Fruit fly (Drosophila melanogaster) whole organism, larva: ENCODE data around the gene CG33128.

ENCODE experiments used
- noc ChIP-seq: fragments of 200-800 bp; sonication (Bioruptor generic); optimal IDR thresholded peaks from 3 replicates; lab custom pipeline; 2019; ENCODE audit warnings: missing biosample characterization, mild to moderate bottlenecking, missing genetic modification characterization, moderate library complexity

CG33128 gene

DNA sequence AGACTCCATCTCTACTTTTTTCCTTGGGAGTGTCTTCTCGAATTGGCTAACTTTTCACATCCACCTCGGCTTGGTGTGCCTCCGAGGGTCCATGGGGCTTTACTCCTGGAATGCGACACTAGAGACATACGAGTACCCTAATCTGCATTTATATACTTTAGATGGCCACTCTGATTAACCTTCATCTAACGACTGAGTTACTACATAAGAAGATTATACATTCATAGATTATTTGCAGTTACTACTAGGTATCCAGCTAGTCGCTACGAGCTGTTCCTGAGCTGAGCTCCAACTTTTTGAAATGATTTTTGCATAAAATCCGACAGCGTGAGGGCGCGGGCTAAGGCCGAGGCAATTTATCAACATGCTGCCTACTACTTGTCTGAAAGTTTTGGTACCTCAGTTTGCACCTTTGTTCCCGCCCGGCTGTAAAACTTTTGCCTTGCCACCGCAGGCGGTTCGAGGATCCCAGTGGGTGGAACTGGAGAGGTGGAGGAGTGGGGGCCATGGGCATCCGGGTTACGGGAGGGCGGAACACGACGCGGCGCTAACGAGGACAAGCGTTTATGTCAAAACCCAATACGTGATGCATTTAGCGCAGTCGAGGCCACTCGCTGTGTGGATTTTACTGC, 16.9 kb upstream of the CG33128 start:
- TF ChIP-seq noc (tag; lab: Kevin White, UChicago) = no peak

DNA sequence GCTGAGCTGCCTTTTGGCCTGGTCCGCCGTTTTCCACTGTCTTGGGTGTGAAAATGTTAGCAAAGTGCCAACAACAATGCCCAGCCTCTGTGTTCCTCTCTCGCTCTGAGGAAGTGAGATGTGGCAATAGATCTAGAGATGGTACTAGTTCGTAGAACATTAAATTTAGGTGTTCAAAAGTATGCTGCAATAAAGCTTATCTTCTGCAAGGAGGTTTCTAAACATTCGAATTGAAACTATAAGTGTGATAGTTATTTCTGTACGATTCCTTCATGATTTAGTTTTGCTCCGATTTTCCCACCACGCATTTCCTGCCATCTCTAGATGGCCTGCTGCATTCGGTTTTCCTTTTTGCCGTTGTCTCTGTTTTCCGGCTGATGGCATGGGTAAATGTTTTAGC, 15.4 kb upstream of the CG33128 start:
- no peak for TF ChIP-seq noc (tag; lab: Kevin White, UChicago)

DNA sequence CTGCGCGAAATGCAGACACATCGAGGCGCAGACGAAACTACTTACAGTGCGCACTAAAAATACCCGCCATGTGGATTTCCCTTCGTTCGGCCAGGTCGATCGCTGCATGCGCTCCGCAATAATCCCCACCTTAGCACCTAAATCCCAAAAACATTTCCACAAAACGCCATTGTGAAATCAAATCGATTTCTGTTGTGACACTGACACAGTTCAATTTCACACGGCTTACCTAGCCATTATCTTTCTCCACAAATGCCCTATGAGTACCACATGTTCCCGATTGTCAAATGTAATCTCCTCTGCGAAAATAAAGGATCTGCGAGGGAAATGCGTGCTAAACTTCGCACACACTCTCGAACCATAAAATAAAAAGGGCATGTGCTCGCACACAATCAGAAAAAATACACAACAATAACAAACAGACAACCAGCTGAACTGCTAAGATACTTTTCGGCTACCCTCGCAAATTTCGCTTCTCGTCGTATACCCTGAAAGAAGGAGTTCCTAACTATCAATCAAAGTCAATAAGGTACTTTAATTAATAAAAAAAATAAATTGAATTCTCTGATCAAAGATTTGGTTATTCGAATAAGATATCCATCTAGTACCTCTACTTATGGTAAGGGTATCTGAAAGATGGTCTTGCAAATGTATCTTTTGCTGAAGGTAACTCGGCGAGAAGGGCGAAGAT, 7.8 kb upstream of the CG33128 start:
- TF ChIP-seq noc (tag; lab: Kevin White, UChicago) = no peak

DNA sequence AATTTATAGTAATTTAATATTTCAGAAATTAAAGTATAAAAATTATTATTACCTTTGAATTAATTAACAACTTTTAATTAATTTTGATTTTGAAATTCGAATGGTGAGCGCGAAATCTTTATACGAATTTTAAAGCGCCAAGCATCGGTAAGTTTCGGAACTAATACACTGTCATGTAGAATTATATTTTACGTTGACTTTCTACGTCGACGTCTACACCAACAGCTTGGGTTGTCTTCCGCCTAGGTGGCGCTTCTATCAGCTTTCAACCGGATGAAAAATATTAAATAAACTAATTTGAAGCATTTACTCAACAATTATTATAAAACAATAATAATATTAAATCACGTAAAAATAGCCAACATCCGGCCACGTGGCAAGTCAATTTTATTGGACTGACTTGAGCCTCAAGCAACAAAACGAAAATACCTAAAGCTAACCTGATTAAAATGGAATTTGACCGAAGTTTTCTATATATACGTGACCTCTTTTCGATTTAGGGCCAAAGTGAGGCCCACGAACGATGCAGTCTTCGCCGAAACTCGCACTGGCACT, 2.0 kb upstream of the CG33128 start, which contains the start of gene CG31928:
Gene CG31928 (plus strand): TSS at position 505 of the 555 bp plus-strand sequence.
- TF ChIP-seq noc (tag; lab: Kevin White, UChicago) = no peak

DNA sequence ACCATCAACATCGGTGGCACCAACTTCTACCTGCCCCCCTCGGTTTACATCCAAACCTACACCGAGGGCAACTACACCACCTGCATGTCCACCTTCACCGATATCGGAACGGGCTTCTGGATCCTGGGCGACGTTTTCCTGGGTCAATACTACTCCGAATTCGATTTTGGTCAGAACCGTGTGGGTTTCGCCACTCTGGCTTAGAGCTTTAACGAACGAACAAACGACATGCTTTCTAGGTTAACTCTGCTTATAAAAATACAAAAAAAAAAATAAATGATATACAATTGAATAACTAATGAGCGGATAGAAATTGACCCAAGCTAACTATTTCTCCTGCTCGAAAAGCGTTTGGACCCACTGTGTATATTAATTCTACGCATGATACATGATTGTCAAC, 1.3 kb downstream of the CG33128 start, which contains the start of gene CG31926:
Gene CG31926 (plus strand): TSS at position 301 of the 400 bp plus-strand sequence.
- no peak for TF ChIP-seq noc (tag; lab: Kevin White, UChicago)

DNA sequence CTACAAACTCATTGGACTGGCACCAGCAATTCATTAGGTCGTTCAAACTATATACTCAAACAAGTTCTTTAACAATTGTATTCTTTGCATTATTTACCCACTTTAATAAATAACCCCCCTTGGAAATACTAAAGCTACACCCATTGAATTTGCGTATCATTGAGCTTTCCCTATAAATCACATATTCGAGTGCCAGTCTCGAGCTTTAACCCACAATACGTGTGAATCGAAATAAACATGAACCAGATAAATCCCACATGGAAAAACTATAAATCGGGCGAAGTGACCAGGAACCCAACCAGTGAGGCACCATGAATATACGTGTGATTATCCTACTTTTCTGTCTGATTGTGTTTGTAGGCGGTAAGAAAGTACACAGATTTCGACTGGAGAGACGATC, 3.1 kb downstream of the CG33128 start, which contains the start of gene CG31661:
Gene CG31661 (plus strand): TSS at position 301 of the 400 bp plus-strand sequence.
- no peak for TF ChIP-seq noc (tag; lab: Kevin White, UChicago)

DNA sequence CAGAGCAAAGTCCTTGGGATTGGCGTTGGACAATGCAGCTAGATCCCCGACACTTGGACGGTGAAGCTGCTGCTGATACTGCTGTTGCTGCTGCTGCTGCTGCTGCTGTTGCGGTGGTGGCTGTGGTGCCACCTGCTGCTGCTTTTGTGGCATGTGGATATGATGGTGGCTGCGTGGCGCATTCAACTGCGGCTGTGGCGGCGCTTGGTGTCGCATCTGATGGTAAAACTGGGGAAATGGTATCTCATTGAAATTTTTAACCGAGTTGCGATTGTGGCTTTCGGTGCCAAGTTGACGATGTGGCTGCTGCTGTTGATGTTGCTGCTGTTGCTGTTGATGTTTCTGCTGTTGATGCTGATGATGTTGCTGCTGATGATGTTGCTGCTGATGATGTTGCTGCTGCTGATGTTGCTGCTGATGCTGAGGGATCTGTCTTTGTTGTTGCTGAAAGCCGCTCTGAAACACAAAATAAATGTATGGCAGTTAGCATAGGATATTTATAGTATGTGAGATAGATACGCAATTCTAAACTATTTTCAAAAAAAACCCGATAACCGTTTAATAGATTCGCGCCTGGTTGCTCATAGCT, 5.2 kb downstream of the CG33128 start:
- TF ChIP-seq noc (tag; lab: Kevin White, UChicago) = no peak

DNA sequence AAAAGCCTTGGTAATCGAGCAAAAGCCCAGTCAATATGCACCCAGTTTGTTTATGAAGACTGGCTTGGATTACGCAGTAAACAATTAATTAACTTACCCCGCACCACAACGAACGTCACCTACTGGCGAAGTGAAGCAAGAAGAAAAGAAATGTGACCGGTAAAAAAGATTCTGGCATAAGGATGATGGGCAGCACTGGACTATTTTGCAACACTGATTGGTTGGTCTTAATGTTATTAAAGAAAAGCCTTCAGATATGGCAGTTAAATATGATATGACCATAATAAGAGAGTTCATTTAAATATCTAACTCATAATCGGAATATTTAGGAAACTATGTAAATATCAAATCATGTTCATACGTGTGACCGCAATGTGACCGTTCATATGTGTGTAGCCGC, 6.4 kb downstream of the CG33128 start, which contains the start of gene CG18131:
Gene CG18131 (minus strand): TSS at position 297 of the 400 bp plus-strand sequence.
- no peak for TF ChIP-seq noc (tag; lab: Kevin White, UChicago)

DNA sequence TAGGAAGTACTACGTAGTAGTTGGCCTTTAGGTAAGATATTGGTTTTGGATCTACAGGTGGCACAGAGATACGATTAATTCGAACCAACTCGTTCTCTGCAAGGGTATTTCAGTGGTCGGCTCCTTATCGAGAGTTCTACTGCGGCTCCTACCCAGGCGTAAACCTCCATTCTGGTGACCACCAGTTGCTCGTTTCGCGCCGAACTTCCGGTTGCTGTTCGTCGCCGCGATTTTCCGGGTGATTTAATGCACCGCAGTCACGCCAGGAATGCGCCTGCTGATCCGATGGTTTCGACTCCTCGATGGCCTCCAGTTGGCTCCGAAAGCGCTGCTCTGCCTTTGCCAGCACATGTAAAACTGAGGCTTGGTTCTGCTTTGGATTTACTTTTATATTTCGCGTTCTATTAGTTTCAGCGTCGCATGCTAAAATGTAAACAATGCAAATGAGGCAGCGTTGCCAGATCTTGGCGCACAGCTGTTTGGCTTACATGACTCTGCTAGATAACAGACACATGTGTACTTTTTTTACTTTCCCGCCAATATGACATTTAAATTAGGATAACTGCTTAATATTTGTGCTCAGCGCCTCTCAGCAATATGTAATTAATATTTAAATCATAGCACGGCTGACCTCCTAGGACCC, 8.7 kb downstream of the CG33128 start, which contains the start of gene CG7420:
Gene CG7420 (minus strand): TSS at position 446 of the 643 bp plus-strand sequence.
- no peak for TF ChIP-seq noc (tag; lab: Kevin White, UChicago)

DNA sequence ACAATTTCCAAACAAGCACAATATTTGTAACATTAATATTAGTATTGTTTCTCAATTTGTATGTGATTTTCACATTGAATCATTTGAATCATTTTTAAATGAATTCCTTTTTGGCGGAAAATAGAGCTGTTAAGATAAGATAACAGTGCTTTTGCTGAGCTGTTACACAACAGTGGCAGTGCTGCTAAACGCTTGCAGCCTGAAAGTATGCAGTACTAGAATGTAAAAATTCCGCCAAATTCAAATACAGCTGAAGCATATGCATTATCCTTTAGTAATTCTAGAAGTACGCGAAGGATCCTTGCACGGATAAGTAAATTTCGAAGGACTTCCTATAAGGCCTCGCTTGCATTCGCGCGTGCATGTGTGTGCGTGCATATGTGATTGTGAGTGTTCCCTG, 10.4 kb downstream of the CG33128 start:
- TF ChIP-seq noc (tag; lab: Kevin White, UChicago) = no peak

DNA sequence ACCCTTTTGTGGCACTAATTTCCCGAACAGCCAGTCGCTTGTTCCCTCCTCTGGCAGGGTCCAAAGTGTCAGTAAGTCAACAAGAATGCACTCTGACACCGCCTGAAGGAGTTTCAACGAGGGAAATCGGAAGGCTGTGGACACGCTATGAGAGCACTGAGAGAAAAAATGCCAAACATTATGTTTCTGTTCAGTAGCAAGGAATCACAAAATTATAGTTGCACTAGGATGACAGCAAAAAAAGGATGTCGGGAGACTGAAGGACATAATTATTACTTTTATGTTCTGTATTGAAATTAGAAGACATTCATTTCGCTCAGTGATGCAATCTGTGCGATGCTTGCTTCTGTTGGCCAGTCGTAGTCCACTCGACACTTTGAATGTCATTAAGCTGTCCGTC, 15.9 kb downstream of the CG33128 start:
- TF ChIP-seq noc (tag; lab: Kevin White, UChicago) = no peak

DNA sequence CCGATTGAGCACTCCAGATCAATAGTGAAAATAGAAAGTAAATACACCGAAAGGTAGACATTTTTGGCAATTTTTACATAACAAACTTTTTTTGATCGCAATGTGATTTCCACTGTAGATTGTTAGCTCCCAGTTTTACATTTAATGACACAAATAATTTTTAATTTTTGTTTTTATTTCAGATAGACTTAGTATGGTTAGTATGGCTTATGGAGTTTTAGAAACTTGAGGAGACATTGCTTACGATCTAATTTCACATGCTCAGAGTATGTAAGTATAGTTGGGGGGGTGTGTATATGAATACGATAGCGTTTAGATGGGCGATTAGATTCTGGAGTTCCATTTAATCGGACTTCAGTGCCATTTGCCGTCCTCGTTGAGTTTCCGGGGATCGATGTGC, 23.5 kb downstream of the CG33128 start, which contains the start of gene CG18132:
Gene CG18132 (minus strand): TSS at position 101 of the 400 bp plus-strand sequence.
- no peak for TF ChIP-seq noc (tag; lab: Kevin White, UChicago)

DNA sequence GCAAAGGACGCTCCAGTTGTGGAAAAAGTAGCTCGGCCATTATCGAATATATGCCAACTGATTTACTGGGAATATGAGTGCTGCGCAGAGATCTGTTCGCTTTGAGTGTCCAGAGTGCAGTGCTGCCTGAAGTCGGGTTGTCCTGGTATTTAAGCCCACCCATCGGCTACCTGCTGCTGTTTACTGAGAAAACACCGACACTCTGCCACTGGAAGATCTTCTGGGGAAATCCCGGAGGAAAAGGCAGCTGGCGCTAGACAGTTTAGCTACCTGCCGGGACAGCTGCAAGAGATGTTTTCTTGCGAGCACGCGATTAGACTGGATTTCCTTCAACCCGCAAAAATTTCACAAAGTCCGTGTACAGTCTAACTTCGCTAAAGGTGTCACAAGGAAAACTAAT, 24.2 kb downstream of the CG33128 start, which contains the start of gene halo:
Gene halo (minus strand): TSS at position 127 of the 400 bp plus-strand sequence.
- TF ChIP-seq noc (tag; lab: Kevin White, UChicago) = no peak

DNA sequence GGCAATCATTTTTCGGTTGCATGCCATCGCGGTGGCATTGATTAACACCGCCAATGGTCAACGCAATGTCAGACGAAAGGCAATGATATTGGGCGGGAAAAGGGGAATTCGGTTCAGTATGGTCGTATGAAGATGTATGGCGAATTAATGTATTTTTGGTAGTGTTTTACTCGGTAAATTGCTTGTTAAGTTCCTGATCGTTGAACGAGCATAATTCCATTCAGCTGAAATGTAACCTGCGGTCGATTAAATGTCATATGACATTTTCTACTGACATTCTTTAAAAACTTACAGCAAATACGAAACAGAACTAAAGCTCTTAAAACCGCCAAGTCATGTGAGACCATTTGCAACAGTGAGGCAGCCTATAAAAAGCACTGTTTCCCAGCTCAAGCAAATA, 26.3 kb downstream of the CG33128 start, which contains the start of gene Or22a:
Gene Or22a (plus strand): TSS at position 301 of the 400 bp plus-strand sequence.
- no peak for TF ChIP-seq noc (tag; lab: Kevin White, UChicago)

DNA sequence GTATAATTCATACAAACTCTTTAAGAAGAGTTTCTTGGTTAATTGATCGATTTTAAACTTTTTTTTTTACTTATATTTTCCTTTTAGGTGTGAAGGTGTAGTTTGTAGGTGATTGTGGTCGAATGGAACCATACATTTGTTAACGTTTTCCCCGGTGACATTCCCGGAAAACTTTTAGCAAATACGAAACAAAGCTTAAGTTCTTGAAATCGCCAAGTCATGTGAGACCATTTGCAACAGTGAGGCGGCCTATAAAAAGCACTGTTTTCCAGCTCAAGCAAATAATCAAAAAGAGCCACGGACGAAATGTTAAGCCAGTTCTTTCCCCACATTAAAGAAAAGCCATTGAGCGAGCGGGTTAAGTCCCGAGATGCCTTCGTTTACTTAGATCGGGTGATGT, 28.5 kb downstream of the CG33128 start, which contains the start of gene Or22b:
Gene Or22b (plus strand): TSS at position 301 of the 400 bp plus-strand sequence.
- no peak for TF ChIP-seq noc (tag; lab: Kevin White, UChicago)
